Fruit fly (Drosophila melanogaster): ENCODE measurements around the gene Gagr.

DNA sequence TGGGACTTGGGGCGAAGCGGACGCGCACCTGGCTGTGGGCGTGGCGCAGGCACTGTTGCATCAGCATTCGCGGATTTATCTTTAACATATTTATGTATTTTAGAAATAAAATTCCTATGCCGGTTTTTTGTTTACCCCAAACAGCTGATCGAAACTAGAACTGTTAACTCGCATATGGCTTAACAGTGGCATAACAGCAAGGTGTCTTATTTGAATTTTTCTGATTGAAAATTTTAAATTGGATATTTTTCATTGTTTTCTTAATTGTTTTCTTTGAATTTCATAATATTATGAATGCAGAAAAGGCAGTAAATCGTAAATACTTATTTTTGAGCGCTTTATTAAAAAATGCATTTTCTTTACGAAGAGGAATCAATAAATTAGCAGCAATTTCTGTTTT is 22.6 kb downstream of the Gagr start, which contains the start of gene GluRS-m:
- TF ChIP-seq dmrt99B (tag; optimal IDR thresholded peaks at IDR 0.05) = no peak
- TF ChIP-seq CG8281 (tag; optimal IDR thresholded peaks at IDR 0.05) = no peak
- TF ChIP-seq emc (GFP tag; optimal IDR thresholded peaks at IDR 0.05) = no peak
- TF ChIP-seq psq (GFP tag; optimal IDR thresholded peaks at IDR 0.05) = no peak
- TF ChIP-seq Dfd (GFP tag; optimal IDR thresholded peaks at IDR 0.05) = no peak
- no peak for TF ChIP-seq Taf1 (GFP tag; IDR thresholded peaks at IDR 0.05)
- no peak for TF ChIP-seq CG4328 (GFP tag; optimal IDR thresholded peaks at IDR 0.05)
- TF ChIP-seq Xbp1 (GFP tag; optimal IDR thresholded peaks at IDR 0.05) = no peak
- no peak for TF ChIP-seq fru (optimal IDR thresholded peaks at IDR 0.05)
- TF ChIP-seq Mes4 (GFP tag; optimal IDR thresholded peaks at IDR 0.05) = no peak
- TF ChIP-seq ap (GFP tag; IDR thresholded peaks at IDR 0.05) = no peak
- TF ChIP-seq sqz (GFP tag; optimal IDR thresholded peaks at IDR 0.05) = no peak
- TF ChIP-seq dan (GFP tag; IDR thresholded peaks at IDR 0.05) = no peak

Measured in whole organism, embryonic.